Worm (Caenorhabditis elegans) whole organism, early embryonic: ENCODE measurements around the gene T28A11.17.

Source experiments
- ama-1 ChIP-seq: fragments of 150-350 bp; optimal IDR thresholded peaks from 2 replicates; lab custom pipeline; 2014
- ceh-13 ChIP-seq: fragments of 200-800 bp; sonication (Bioruptor generic); optimal IDR thresholded peaks from 2 replicates; lab custom pipeline; 2018; ENCODE audit warnings: mild to moderate bottlenecking, missing genetic modification characterization, missing compliant biosample characterization
- flt-1 ChIP-seq: fragments of 200-800 bp; sonication (Bioruptor generic); IDR thresholded peaks from 2 replicates; pipeline ENCODE4 v1.3.6; 2022; ENCODE audit warnings: missing genetic modification characterization, missing compliant biosample characterization
- hmbx-1 ChIP-seq: sonication (generic microtip); optimal IDR thresholded peaks from 2 replicates; lab custom pipeline; 2016; ENCODE audit warnings: mild to moderate bottlenecking, missing genetic modification characterization, missing compliant biosample characterization
- hnd-1 ChIP-seq: sonication (generic microtip); optimal IDR thresholded peaks from 2 replicates; lab custom pipeline; 2016; ENCODE audit warnings: missing genetic modification characterization, missing compliant biosample characterization
- scrt-1 ChIP-seq: fragments of 200-800 bp; sonication (Bioruptor generic); IDR thresholded peaks from 2 replicates; pipeline ENCODE4 v1.3.6; 2022; ENCODE audit warnings: missing genetic modification characterization, missing compliant biosample characterization
- tbx-37 ChIP-seq: fragments of 200-800 bp; sonication (Bioruptor generic); conservative IDR thresholded peaks from 2 replicates; pipeline ENCODE4 v1.3.6; 2022; ENCODE audit warnings: missing genetic modification reagents, missing genetic modification characterization, missing compliant biosample characterization
- tra-4 ChIP-seq: sonication (generic microtip); optimal IDR thresholded peaks from 2 replicates; lab custom pipeline; 2017; ENCODE audit warnings: missing genetic modification characterization, missing compliant biosample characterization

- TF ChIP-seq ama-1 (lab: Kevin White, UChicago) (no peak), hnd-1 (no peak), scrt-1 (GFP tag; lab: Robert Waterston, UW) (no peak), tbx-37 (GFP tag; lab: Robert Waterston, UW) (no peak), tra-4 (tag; lab: Kevin White, UChicago) (no peak), flt-1 (GFP tag; lab: Robert Waterston, UW) (no peak), ceh-13 (GFP tag; lab: Kevin White, UChicago) (no peak), hmbx-1 (tag; lab: Kevin White, UChicago) (no peak)
Observed at ce11 chrV:3273577-3274100, 7.5 kb upstream of the T28A11.17 start, which contains the start of gene T28A11.4.
